Fruit fly (Drosophila melanogaster) whole organism, adult: Measurements from ENCODE around the gene Tmtc1.

Experiments used
- CG11617 ChIP-seq: fragments of 200-800 bp; sonication (Bioruptor generic); optimal IDR thresholded peaks from 2 replicates; lab custom pipeline; 2017; ENCODE audit warnings: mild to moderate bottlenecking, missing biosample characterization, missing genetic modification reagents, missing genetic modification characterization
- CG12768 ChIP-seq: fragments of 200-800 bp; sonication (Bioruptor generic); optimal IDR thresholded peaks from 2 replicates; lab custom pipeline; 2017; ENCODE audit warnings: missing biosample characterization, missing genetic modification characterization, mild to moderate bottlenecking, moderate library complexity, missing genetic modification reagents
- CG14711 ChIP-seq: fragments of 200-800 bp; sonication (Bioruptor generic); optimal IDR thresholded peaks from 2 replicates; lab custom pipeline; 2018; ENCODE audit warnings: missing biosample characterization, mild to moderate bottlenecking, missing genetic modification characterization, moderate library complexity
- CG1620 ChIP-seq: fragments of 200-800 bp; sonication (Bioruptor generic); optimal IDR thresholded peaks from 2 replicates; lab custom pipeline; 2016; ENCODE audit warnings: missing biosample characterization, missing genetic modification characterization
- CG33017 ChIP-seq: fragments of 200-800 bp; sonication (Bioruptor generic); optimal IDR thresholded peaks from 2 replicates; lab custom pipeline; 2018; ENCODE audit warnings: missing biosample characterization, mild to moderate bottlenecking, missing genetic modification characterization, moderate library complexity
- CG5204 ChIP-seq: fragments of 200-800 bp; sonication (Bioruptor generic); optimal IDR thresholded peaks from 2 replicates; lab custom pipeline; 2016; ENCODE audit warnings: missing biosample characterization, missing genetic modification characterization
- CG7045 ChIP-seq: fragments of 200-800 bp; sonication (Bioruptor generic); optimal IDR thresholded peaks from 2 replicates; lab custom pipeline; 2017; ENCODE audit warnings: missing biosample characterization, mild to moderate bottlenecking, missing genetic modification characterization
- CG7101 ChIP-seq: fragments of 200-800 bp; sonication (Bioruptor generic); optimal IDR thresholded peaks from 2 replicates; lab custom pipeline; 2018; ENCODE audit warnings: missing biosample characterization, mild to moderate bottlenecking, missing genetic modification characterization, moderate library complexity
- Clk ChIP-seq: fragments of 200-800 bp; sonication (Bioruptor generic); optimal IDR thresholded peaks from 2 replicates; lab custom pipeline; 2017; ENCODE audit warnings: missing biosample characterization, missing genetic modification characterization
- Crg-1 ChIP-seq: fragments of 200-800 bp; sonication (Bioruptor generic); optimal IDR thresholded peaks from 2 replicates; lab custom pipeline; 2016; ENCODE audit warnings: missing biosample characterization, missing genetic modification characterization
- Hr96 ChIP-seq: fragments of 200-800 bp; sonication (Bioruptor generic); optimal IDR thresholded peaks from 2 replicates; lab custom pipeline; 2016; ENCODE audit warnings: missing biosample characterization, missing genetic modification characterization
- Mnt ChIP-seq: fragments of 200-800 bp; sonication (Bioruptor generic); optimal IDR thresholded peaks from 2 replicates; lab custom pipeline; 2016; ENCODE audit warnings: missing biosample characterization, mild to moderate bottlenecking, missing genetic modification characterization
- bab1 ChIP-seq: fragments of 200-800 bp; sonication (Bioruptor generic); optimal IDR thresholded peaks from 3 replicates; lab custom pipeline; 2019; ENCODE audit warnings: missing biosample characterization, mild to moderate bottlenecking, missing genetic modification characterization, moderate library complexity
- cic ChIP-seq: fragments of 200-800 bp; sonication (Bioruptor generic); optimal IDR thresholded peaks from 2 replicates; lab custom pipeline; 2017; ENCODE audit warnings: missing biosample characterization, mild to moderate bottlenecking, missing genetic modification characterization, moderate library complexity
- cnc ChIP-seq, 2 experiments: fragments of >200 bp; optimal IDR thresholded peaks; 2 replicates each; lab custom pipeline; 2017
- kay ChIP-seq: fragments of 200-800 bp; sonication (Bioruptor generic); peaks from one replicate; lab custom pipeline; 2016; ENCODE audit warnings: missing biosample characterization, missing genetic modification characterization, borderline replicate concordance
- ovo ChIP-seq: fragments of 200-800 bp; sonication (Bioruptor generic); optimal IDR thresholded peaks from 2 replicates; lab custom pipeline; 2016; ENCODE audit warnings: missing biosample characterization, missing genetic modification characterization
- pad ChIP-seq: fragments of 200-800 bp; sonication (Bioruptor generic); optimal IDR thresholded peaks from 3 replicates; lab custom pipeline; 2017; ENCODE audit warnings: missing biosample characterization, missing genetic modification characterization, mild to moderate bottlenecking, moderate library complexity, missing genetic modification reagents
- tj ChIP-seq: fragments of 200-800 bp; sonication (Bioruptor generic); optimal IDR thresholded peaks from 3 replicates; lab custom pipeline; 2017; ENCODE audit warnings: missing biosample characterization, mild to moderate bottlenecking, missing genetic modification characterization, moderate library complexity
- toe ChIP-seq: fragments of 200-800 bp; sonication (Bioruptor generic); optimal IDR thresholded peaks from 2 replicates; lab custom pipeline; 2016; ENCODE audit warnings: missing biosample characterization, missing genetic modification characterization

Gene Tmtc1

DNA sequence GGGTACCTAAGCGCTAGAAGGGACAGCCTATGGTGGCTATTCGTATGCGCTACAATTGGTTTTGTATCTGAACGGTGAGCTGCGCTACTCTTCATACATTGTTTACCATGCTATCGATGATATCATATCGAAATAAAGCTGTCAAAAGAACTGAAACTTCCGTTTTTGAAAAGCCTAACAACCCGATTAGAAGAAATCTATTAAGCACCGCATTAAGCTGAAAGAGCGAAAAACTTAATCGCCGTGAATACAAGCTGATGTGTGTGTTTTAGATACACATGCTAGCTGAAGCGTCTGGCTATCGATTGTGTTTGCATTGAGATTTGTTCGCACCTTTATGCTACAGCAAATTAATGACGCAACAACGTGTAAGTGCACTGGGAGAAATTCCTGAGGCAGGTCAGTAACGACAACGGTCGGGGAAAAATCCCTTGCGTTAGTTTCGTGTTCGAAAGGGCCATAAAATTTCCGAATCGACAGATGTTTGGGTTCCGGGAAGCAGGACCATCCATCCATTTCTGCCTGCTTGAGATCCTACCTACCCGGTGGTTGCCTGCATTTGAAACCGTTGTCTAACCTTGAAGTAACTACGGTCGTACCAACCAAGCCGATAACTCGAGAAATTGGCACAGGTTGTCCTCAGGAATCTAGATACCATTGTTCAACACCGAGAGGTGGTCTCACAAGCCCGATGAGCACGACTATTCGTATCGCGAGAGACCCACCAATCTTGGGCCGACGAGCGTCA, 73.0 kb downstream of the Tmtc1 start:
- TF ChIP-seq bab1 (GFP tag; lab: Kevin White, UChicago): no peak
- TF ChIP-seq CG1620 (GFP tag; lab: Kevin White, UChicago): no peak
- peak; percentile 60 for TF ChIP-seq CG14711 (tag; lab: Kevin White, UChicago)
- peak; percentile 52 for TF ChIP-seq tj (GFP tag; lab: Kevin White, UChicago)
- peak; percentile 40 for TF ChIP-seq CG11617
- TF ChIP-seq cic (GFP tag; lab: Kevin White, UChicago): no peak
- peak; percentile 56 for TF ChIP-seq CG7101 (tag; lab: Kevin White, UChicago)
- TF ChIP-seq CG12768: peak; percentile 36
- TF ChIP-seq Mnt (GFP tag; lab: Kevin White, UChicago): no peak
- TF ChIP-seq toe (GFP tag; lab: Kevin White, UChicago): peak; percentile 1
- no peak for TF ChIP-seq CG5204 (GFP tag; lab: Kevin White, UChicago)
- peak; percentile 32 for TF ChIP-seq Crg-1 (GFP tag; lab: Kevin White, UChicago)
- TF ChIP-seq CG7045 (GFP tag; lab: Kevin White, UChicago): peak; percentile 53
- peak; percentile 4 for TF ChIP-seq Hr96
- no peak for TF ChIP-seq cnc (optimal IDR thresholded peaks at IDR 0.05; lab: Kevin White, UChicago)
- no peak for TF ChIP-seq kay
- no peak for TF ChIP-seq Clk (GFP tag; lab: Kevin White, UChicago)
- no peak for TF ChIP-seq pad (GFP tag; lab: Kevin White, UChicago)
- no peak for TF ChIP-seq ovo (GFP tag; lab: Kevin White, UChicago)
- peak; percentile 86 for TF ChIP-seq CG33017

DNA sequence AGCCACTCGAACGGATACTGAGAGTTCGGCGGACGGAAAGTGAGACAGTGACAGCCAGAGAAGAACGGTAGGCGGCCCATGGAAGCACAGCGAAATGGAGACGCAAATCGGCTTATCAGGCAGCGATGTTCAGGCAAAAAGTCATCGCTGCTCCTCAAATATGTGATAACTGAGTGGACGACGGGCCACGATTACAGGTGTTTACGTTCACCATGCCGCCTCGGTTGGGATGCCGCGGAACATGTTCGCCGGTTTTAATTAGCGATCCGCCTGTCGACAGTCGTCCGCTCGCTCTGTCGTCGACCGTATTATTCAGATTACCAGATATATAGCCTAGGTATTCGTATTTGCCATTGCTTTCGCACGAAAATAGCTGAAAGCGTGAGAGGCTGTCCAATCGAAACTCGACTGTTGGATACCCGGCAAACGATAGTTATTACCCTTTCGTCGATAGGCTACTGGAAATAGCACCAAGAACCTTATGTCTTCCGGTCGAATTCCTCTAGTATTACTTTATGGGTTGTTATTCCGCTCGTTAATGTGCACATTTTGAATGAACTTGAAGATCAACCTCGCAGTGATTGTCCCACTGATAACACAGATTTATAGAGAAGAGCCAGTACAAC, 73.7 kb downstream of the Tmtc1 start:
- TF ChIP-seq CG14711 (tag; lab: Kevin White, UChicago) (peak; percentile 5), Mnt (GFP tag; lab: Kevin White, UChicago) (peak; percentile 54), bab1 (GFP tag; lab: Kevin White, UChicago) (no peak), Crg-1 (GFP tag; lab: Kevin White, UChicago) (peak; percentile 23), CG1620 (GFP tag; lab: Kevin White, UChicago) (no peak), ovo (GFP tag; lab: Kevin White, UChicago) (peak; percentile 14), Clk (GFP tag; lab: Kevin White, UChicago) (no peak), CG12768 (peak; percentile 44), cic (GFP tag; lab: Kevin White, UChicago) (peak; percentile 91), cnc (optimal IDR thresholded peaks at IDR 0.05; lab: Kevin White, UChicago) (no peak)

DNA sequence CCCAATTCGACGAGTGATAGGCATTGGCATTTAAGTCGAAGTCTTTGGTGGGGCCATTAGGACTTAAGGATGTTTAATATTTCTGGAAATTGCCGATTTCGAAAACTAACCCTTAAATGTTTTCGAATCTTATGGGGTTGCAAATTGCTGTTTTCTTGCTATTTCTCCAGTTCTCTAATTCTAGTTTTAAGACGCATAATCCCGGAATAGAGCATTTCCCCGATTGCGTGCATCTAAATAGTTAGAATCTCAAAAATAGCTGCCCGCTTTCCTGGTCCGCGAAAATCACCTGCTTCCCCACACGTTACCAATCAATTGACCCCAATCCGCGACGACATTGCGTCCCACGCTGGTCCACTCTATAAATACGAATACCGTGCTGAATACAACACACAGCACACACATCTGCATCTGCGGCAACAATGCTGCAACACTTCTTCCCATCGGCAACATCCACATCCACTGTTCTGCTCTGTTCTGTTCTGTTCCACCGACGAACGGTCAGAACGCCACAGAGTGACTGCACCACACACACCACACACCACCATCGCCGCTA, 74.4 kb downstream of the Tmtc1 start, which contains the start of gene Bacc:
TSS of gene Bacc (plus strand) at position 542 of the 556 bp plus-strand sequence.
- TF ChIP-seq kay: no peak
- peak; percentile 87 for TF ChIP-seq CG33017
- TF ChIP-seq CG11617: peak; percentile 96
- TF ChIP-seq pad (GFP tag; lab: Kevin White, UChicago): peak; percentile 77
- TF ChIP-seq CG7045 (GFP tag; lab: Kevin White, UChicago): peak; percentile 93
- peak; percentile 84 for TF ChIP-seq Clk (GFP tag; lab: Kevin White, UChicago)
- TF ChIP-seq tj (GFP tag; lab: Kevin White, UChicago): peak; percentile 81
- peak; percentile 89 for TF ChIP-seq bab1 (GFP tag; lab: Kevin White, UChicago)
- TF ChIP-seq CG12768: peak; percentile 78
- peak; percentile 91 for TF ChIP-seq CG7101 (tag; lab: Kevin White, UChicago)
- TF ChIP-seq ovo (GFP tag; lab: Kevin White, UChicago): peak; percentile 63
- TF ChIP-seq cnc (optimal IDR thresholded peaks at IDR 0.05; lab: Kevin White, UChicago): no peak
- peak; percentile 74 for TF ChIP-seq Crg-1 (GFP tag; lab: Kevin White, UChicago)
- peak; percentile 76 for TF ChIP-seq CG1620 (GFP tag; lab: Kevin White, UChicago)
- TF ChIP-seq CG14711 (tag; lab: Kevin White, UChicago): peak; percentile 76
- TF ChIP-seq toe (GFP tag; lab: Kevin White, UChicago): peak; percentile 87
- TF ChIP-seq Mnt (GFP tag; lab: Kevin White, UChicago): peak; percentile 30
- TF ChIP-seq CG5204 (GFP tag; lab: Kevin White, UChicago): peak; percentile 96
- peak; percentile 90 for TF ChIP-seq Hr96
- no peak for TF ChIP-seq cic (GFP tag; lab: Kevin White, UChicago)

DNA sequence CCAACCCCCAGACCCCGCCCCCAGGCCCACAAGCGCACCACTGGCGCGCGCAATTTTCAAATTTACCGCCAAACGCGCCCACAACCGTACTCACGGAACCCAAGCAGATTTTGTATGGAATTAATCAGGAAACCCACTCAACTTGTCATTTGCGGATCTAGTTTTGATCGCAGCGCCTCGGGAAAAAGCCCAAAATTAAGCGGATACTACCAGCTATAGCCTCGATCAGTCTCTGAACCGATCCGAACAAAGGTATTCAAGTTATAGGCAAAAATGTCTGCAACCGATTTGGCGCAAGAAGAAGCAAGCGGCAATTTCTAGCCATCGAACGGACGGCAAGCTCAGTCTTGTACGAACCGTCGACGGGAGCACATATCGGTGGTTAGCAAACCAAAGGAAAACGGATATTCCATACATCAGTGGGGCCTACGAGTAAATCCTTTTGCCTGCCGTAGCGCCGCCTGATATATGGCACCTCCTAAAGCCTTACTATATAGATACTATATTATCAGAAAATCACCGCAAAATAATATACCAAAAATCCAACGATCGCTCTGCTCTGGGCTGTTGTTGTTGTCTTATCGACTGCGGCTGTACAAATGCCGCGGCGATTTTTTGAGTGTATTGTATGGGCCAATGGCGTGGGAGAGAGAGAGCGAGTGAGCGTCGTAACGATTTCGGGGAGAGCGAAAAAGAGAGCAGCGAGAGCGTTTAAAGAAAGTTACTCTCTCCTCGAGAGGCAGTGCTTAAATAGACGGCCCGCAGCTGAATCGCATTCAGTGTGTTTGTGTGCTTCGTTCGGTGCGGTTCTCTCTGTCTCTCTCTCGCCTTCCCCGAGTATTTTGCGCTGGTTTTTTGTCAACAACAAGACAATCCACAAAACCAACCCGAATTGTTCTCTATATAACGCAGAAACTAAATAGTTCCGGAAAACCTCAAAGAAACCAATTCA, 75.2 kb downstream of the Tmtc1 start, which contains the start of gene Pgk:
TSS of gene Pgk (minus strand) at position 609 of the 952 bp plus-strand sequence.
- TF ChIP-seq CG33017 (peak; percentile 90), CG7101 (tag; lab: Kevin White, UChicago) (peak; percentile 82), toe (GFP tag; lab: Kevin White, UChicago) (no peak), ovo (GFP tag; lab: Kevin White, UChicago) (peak; percentile 70), Clk (GFP tag; lab: Kevin White, UChicago) (no peak), Hr96 (peak; percentile 83), bab1 (GFP tag; lab: Kevin White, UChicago) (peak; percentile 73), Mnt (GFP tag; lab: Kevin White, UChicago) (peak; percentile 78), CG14711 (tag; lab: Kevin White, UChicago) (peak; percentile 71), CG1620 (GFP tag; lab: Kevin White, UChicago) (peak; percentile 49), tj (GFP tag; lab: Kevin White, UChicago) (peak; percentile 45), CG11617 (peak; percentile 79), CG7045 (GFP tag; lab: Kevin White, UChicago) (peak; percentile 75), kay (peak; percentile 62), Crg-1 (GFP tag; lab: Kevin White, UChicago) (peak; percentile 51), cic (GFP tag; lab: Kevin White, UChicago) (peak; percentile 82), cnc (optimal IDR thresholded peaks at IDR 0.05; lab: Kevin White, UChicago) (no peak), pad (GFP tag; lab: Kevin White, UChicago) (peak; percentile 4), CG5204 (GFP tag; lab: Kevin White, UChicago) (peak; percentile 85), CG12768 (peak; percentile 89)
